Worm (Caenorhabditis elegans): Measurements from ENCODE around the gene gei-3.

ce11 chrX:12843011-12843410, 29.6 kb upstream of the gei-3 start, which contains the start of gene C52G5.2:
- no peak for TF ChIP-seq zip-4 (GFP tag; optimal IDR thresholded peaks at IDR 0.05)
- no peak for TF ChIP-seq nhr-28 (tag; optimal IDR thresholded peaks at IDR 0.05)
- TF ChIP-seq lin-39 (tag; optimal IDR thresholded peaks at IDR 0.05), result no peak
- no peak for TF ChIP-seq mep-1 (tag; optimal IDR thresholded peaks at IDR 0.05)
- TF ChIP-seq unc-98 (GFP tag; IDR thresholded peaks at IDR 0.05), result no peak
- TF ChIP-seq swsn-7 (tag; optimal IDR thresholded peaks at IDR 0.05), result no peak
- no peak for TF ChIP-seq unc-86 (tag; optimal IDR thresholded peaks at IDR 0.05)
- TF ChIP-seq nhr-12 (tag; optimal IDR thresholded peaks at IDR 0.05), result no peak
- TF ChIP-seq ceh-63 (GFP tag; optimal IDR thresholded peaks at IDR 0.05), result no peak
- no peak for TF ChIP-seq elt-2 (tag; optimal IDR thresholded peaks at IDR 0.05)
- no peak for TF ChIP-seq unc-130 (tag; optimal IDR thresholded peaks at IDR 0.05)
